Worm (Caenorhabditis elegans): ENCODE measurements around the gene F44E2.9.

ce11 chrIII:8818599-8818998 lies 31.7 kb downstream of the F44E2.9 start, which contains the start of gene pat-2:
- TF ChIP-seq snpc-4 (tag; optimal IDR thresholded peaks at IDR 0.05) (no peak), lin-13 (tag; optimal IDR thresholded peaks at IDR 0.05) (no peak), nhr-76 (tag; optimal IDR thresholded peaks at IDR 0.05) (no peak), nhr-237 (tag; optimal IDR thresholded peaks at IDR 0.05) (no peak), sptf-1 (tag; optimal IDR thresholded peaks at IDR 0.05) (no peak)
